Worm (Caenorhabditis elegans): ENCODE results near the gene T04G9.6.

T04G9.6 gene

DNA sequence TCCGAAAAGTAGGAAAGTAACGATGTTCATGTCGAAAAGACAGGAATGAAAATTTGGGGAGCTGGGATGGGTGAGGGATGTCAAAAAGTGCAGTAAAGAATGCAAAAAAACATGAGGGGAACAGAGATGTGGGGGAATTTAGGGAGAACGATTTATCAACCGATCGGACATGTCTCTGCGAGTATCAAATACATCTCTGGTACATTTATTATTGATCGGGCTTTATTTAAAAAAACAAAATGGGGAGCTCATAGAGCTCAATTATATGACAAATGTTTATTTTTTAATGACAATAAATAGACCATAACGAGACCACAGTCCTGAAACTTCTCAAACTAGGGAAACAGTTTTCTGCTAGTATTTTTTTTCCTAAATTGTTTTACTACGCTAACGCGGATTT, 25.9 kb upstream of the T04G9.6 start, which contains the start of gene F25E2.2:
TSS of gene F25E2.2 (minus strand) at position 101 of the 400 bp plus-strand sequence.
- TF ChIP-seq lin-15B (tag; optimal IDR thresholded peaks at IDR 0.05) (no peak), lin-39 (tag; optimal IDR thresholded peaks at IDR 0.05) (no peak), ceh-16 (tag; optimal IDR thresholded peaks at IDR 0.05) (no peak), eor-1 (tag; optimal IDR thresholded peaks at IDR 0.05) (no peak), nhr-12 (tag; optimal IDR thresholded peaks at IDR 0.05) (no peak)

DNA sequence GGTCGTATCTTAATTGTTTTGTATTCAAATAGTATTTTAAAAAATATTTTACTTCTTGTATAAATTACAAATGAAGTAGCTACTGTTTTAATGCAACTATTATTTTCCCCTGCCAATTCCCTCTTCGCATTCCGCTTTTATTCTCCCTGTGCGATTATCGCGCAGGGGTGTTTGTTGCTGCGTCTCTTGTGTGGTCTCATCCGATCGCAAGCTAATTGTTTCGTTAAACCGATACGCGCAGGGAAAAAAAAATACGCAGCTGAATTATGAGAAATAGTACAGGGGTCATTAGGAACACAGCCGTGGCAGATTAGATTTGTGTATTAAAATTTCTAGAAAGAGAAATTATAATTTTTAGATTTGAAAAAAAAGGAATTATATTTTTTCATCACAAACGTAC, 21.8 kb upstream of the T04G9.6 start:
- TF ChIP-seq unc-39 (tag; optimal IDR thresholded peaks at IDR 0.05) (peak; percentile 50), ztf-11 (tag; optimal IDR thresholded peaks at IDR 0.05) (peak; percentile 66), egl-5 (tag; optimal IDR thresholded peaks at IDR 0.05) (peak; percentile 99), fos-1 (tag; optimal IDR thresholded peaks at IDR 0.05) (peak; percentile 97), nhr-28 (tag; optimal IDR thresholded peaks at IDR 0.05) (peak; percentile 96), nhr-23 (tag; optimal IDR thresholded peaks at IDR 0.05) (peak; percentile 99), R02D3.7 (tag; optimal IDR thresholded peaks at IDR 0.05) (peak; percentile 92), pqm-1 (tag; optimal IDR thresholded peaks at IDR 0.05) (peak; percentile 89), nhr-43 (tag; optimal IDR thresholded peaks at IDR 0.05; ENCODE audit: poor library complexity, severe bottlenecking) (peak; percentile 99), nhr-237 (tag; optimal IDR thresholded peaks at IDR 0.05) (peak; percentile 70), elt-3 (tag; optimal IDR thresholded peaks at IDR 0.05) (peak; percentile 85 to 96 (median 87)), jun-1 (tag; optimal IDR thresholded peaks at IDR 0.05) (peak; percentile 99), egl-27 (tag; optimal IDR thresholded peaks at IDR 0.05) (peak; percentile 94), nhr-11 (tag; optimal IDR thresholded peaks at IDR 0.05) (peak; percentile 96), fkh-2 (tag; optimal IDR thresholded peaks at IDR 0.05) (peak; percentile 93), ZK546.5 (tag; optimal IDR thresholded peaks at IDR 0.05) (peak; percentile 61), sea-2 (GFP tag; optimal IDR thresholded peaks at IDR 0.05) (no peak), unc-62 (GFP tag; optimal IDR thresholded peaks at IDR 0.05) (peak; percentile 91), pha-4 (tag; optimal IDR thresholded peaks at IDR 0.05) (peak; percentile 97), nhr-76 (tag; optimal IDR thresholded peaks at IDR 0.05) (peak; percentile 93), skn-1 (tag; optimal IDR thresholded peaks at IDR 0.05) (peak; percentile 97), ceh-82 (tag; optimal IDR thresholded peaks at IDR 0.05) (peak; percentile 99), eor-1 (tag; optimal IDR thresholded peaks at IDR 0.05) (peak in 1 of 2 experiments; percentile 78), ceh-28 (tag; optimal IDR thresholded peaks at IDR 0.05) (peak; percentile 98), nfya-1 (tag; optimal IDR thresholded peaks at IDR 0.05; ENCODE audit: insufficient read depth) (peak; percentile 95), nhr-67 (tag; optimal IDR thresholded peaks at IDR 0.05) (peak; percentile 70), lin-39 (tag; optimal IDR thresholded peaks at IDR 0.05) (peak; percentile 99), mml-1 (tag; optimal IDR thresholded peaks at IDR 0.05) (no peak), ztf-4 (tag; optimal IDR thresholded peaks at IDR 0.05) (peak; percentile 88), lin-15B (tag; optimal IDR thresholded peaks at IDR 0.05) (peak; percentile 66), mdl-1 (tag; optimal IDR thresholded peaks at IDR 0.05) (peak; percentile 80), lsy-12 (tag; optimal IDR thresholded peaks at IDR 0.05) (peak; percentile 96), elt-1 (tag; optimal IDR thresholded peaks at IDR 0.05) (peak; percentile 74), nhr-77 (tag; optimal IDR thresholded peaks at IDR 0.05) (peak; percentile 98), nhr-12 (tag; optimal IDR thresholded peaks at IDR 0.05) (peak; percentile 23), fkh-10 (GFP tag; optimal IDR thresholded peaks at IDR 0.05) (peak; percentile 97), elt-2 (tag; optimal IDR thresholded peaks at IDR 0.05) (peak; percentile 88), ceh-9 (tag; optimal IDR thresholded peaks at IDR 0.05) (peak; percentile 61), ama-1 (optimal IDR thresholded peaks at IDR 0.05) (peak; percentile 56), tbx-2 (tag; optimal IDR thresholded peaks at IDR 0.05) (peak; percentile 98), aly-2 (tag; optimal IDR thresholded peaks at IDR 0.05) (peak; percentile 95), hmg-11 (tag; optimal IDR thresholded peaks at IDR 0.05) (peak; percentile 100), daf-12 (tag; optimal IDR thresholded peaks at IDR 0.05) (peak; percentile 84), zag-1 (tag; optimal IDR thresholded peaks at IDR 0.05) (peak; percentile 91), nhr-25 (tag; optimal IDR thresholded peaks at IDR 0.05) (peak; percentile 97), ceh-16 (tag; optimal IDR thresholded peaks at IDR 0.05) (peak; percentile 77), snpc-4 (tag; optimal IDR thresholded peaks at IDR 0.05) (peak; percentile 95)

All from whole organism, L3 larva.